Fruit fly (Drosophila melanogaster): Measurements from ENCODE around the gene CG34427.

The CG34427 gene

dm6 chr3L:8827133-8827867 lies 22.7 kb downstream of the CG34427 start, which contains the start of gene dally:
dally (plus strand) TSS chr3L:8827505.
- TF ChIP-seq bab1 (GFP tag; optimal IDR thresholded peaks at IDR 0.05), result peak; percentile 57
- TF ChIP-seq CG14711 (tag; optimal IDR thresholded peaks at IDR 0.05), result peak; percentile 31
- TF ChIP-seq CG7045 (GFP tag; optimal IDR thresholded peaks at IDR 0.05), result peak; percentile 51
- TF ChIP-seq cic (GFP tag; optimal IDR thresholded peaks at IDR 0.05), result peak; percentile 68
- TF ChIP-seq CG7101 (tag; optimal IDR thresholded peaks at IDR 0.05), result peak; percentile 2
- TF ChIP-seq ovo (GFP tag; optimal IDR thresholded peaks at IDR 0.05), result no peak
- peak; percentile 72 for TF ChIP-seq tj (GFP tag; optimal IDR thresholded peaks at IDR 0.05)
- TF ChIP-seq CG11617 (GFP tag; optimal IDR thresholded peaks at IDR 0.05), result peak; percentile 42
- no peak for TF ChIP-seq pad (GFP tag; optimal IDR thresholded peaks at IDR 0.05)
- TF ChIP-seq Mnt (GFP tag; optimal IDR thresholded peaks at IDR 0.05), result peak; percentile 63
- TF ChIP-seq cnc (optimal IDR thresholded peaks at IDR 0.05), result no peak
- TF ChIP-seq Clk (GFP tag; optimal IDR thresholded peaks at IDR 0.05), result no peak
- no peak for TF ChIP-seq CG1620 (GFP tag; optimal IDR thresholded peaks at IDR 0.05)
- peak; percentile 36 for TF ChIP-seq CG12768 (GFP tag; optimal IDR thresholded peaks at IDR 0.05)
- TF ChIP-seq CG5204 (GFP tag; optimal IDR thresholded peaks at IDR 0.05), result no peak
- TF ChIP-seq toe (GFP tag; optimal IDR thresholded peaks at IDR 0.05), result peak; percentile 52
- TF ChIP-seq CG33017 (tag; optimal IDR thresholded peaks at IDR 0.05), result peak; percentile 64
- TF ChIP-seq Crg-1 (GFP tag; optimal IDR thresholded peaks at IDR 0.05), result no peak
- peak; percentile 91 for TF ChIP-seq kay (GFP tag; ENCODE audit: borderline replicate concordance)
- peak; percentile 53 for TF ChIP-seq Hr96 (GFP tag; optimal IDR thresholded peaks at IDR 0.05)

DNA sequence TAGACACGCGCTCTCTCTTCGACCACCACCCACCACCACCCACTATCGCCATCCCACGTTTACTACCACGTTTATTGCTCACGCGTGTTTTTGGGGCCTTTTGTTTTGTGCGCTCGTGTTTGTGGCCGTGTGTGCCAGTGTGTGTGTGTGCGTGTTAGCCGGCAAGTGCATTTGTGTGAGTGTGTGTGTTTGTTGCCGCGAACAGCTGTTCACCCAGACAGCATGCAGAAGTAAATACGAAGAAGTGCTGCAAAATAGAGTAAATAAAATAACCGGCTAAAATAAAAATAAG lies 23.2 kb downstream of the CG34427 start:
- no peak for TF ChIP-seq CG12768 (GFP tag; optimal IDR thresholded peaks at IDR 0.05)
- no peak for TF ChIP-seq CG11617 (GFP tag; optimal IDR thresholded peaks at IDR 0.05)
- TF ChIP-seq tj (GFP tag; optimal IDR thresholded peaks at IDR 0.05), result no peak
- no peak for TF ChIP-seq CG7101 (tag; optimal IDR thresholded peaks at IDR 0.05)
- TF ChIP-seq CG14711 (tag; optimal IDR thresholded peaks at IDR 0.05), result no peak
- no peak for TF ChIP-seq ovo (GFP tag; optimal IDR thresholded peaks at IDR 0.05)
- TF ChIP-seq Hr96 (GFP tag; optimal IDR thresholded peaks at IDR 0.05), result no peak
- no peak for TF ChIP-seq CG5204 (GFP tag; optimal IDR thresholded peaks at IDR 0.05)
- TF ChIP-seq CG7045 (GFP tag; optimal IDR thresholded peaks at IDR 0.05), result no peak
- TF ChIP-seq bab1 (GFP tag; optimal IDR thresholded peaks at IDR 0.05), result no peak
- TF ChIP-seq CG33017 (tag; optimal IDR thresholded peaks at IDR 0.05), result no peak
- TF ChIP-seq cnc (optimal IDR thresholded peaks at IDR 0.05), result no peak
- TF ChIP-seq cic (GFP tag; optimal IDR thresholded peaks at IDR 0.05), result no peak

DNA sequence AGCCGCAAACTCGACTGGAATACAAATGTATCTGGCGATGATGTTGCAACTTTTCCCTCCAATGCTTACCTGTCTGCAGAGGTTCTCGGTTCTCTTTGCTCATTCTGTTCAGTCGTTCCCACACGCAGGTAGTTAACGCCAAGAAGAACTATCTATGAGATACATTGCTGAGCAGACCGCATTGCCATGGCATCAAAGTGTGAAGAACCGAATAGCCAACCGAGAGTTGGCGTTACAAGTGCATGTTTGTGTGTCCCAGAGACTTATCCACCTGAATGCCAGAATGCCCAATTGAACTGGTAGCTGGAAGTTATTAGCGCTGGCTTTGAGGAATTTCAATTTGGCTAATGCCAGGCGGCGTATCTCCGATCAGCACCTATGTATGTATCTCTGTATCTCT lies 25.0 kb downstream of the CG34427 start:
- TF ChIP-seq Hr96 (GFP tag; optimal IDR thresholded peaks at IDR 0.05) (no peak), CG11617 (GFP tag; optimal IDR thresholded peaks at IDR 0.05) (no peak)

DNA sequence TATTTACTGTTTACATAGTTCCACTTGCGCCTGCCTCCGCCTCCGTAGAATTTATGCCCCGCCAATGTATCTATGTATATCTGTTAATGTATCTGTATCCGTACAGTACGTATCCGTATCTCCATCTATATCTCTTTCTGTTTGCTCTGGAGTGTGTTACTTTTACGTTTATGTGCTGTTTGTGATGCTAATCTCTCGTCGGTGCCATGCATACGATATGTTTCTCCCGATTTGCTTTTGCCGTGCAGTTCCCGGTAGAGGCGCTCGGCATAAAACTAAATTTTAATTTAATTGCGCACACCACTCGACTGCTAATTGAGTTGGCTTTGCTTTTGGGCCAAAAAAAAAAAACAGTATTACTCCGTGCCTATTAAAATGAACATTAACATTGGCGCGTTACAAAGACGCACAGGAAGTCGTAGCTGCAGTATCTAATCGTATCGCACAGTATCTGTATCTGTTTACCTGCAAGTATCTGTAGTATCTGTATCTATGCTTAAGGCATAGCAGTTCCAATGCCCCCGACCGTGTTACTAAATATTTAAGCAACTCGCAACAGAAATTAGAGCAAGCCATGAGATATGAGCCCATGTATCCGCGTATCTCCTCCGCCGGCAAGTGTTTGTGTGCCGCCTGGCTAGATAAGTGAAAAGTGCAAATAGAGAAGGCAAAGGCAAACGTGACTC lies 25.6 kb downstream of the CG34427 start:
- TF ChIP-seq CG7101 (tag; optimal IDR thresholded peaks at IDR 0.05) (no peak), Mnt (GFP tag; optimal IDR thresholded peaks at IDR 0.05) (no peak), kay (GFP tag; ENCODE audit: borderline replicate concordance) (peak; percentile 67), toe (GFP tag; optimal IDR thresholded peaks at IDR 0.05) (no peak), tj (GFP tag; optimal IDR thresholded peaks at IDR 0.05) (peak; percentile 23)

dm6 chr3L:8830954-8831353 lies 26.4 kb downstream of the CG34427 start:
- TF ChIP-seq Hr96 (GFP tag; optimal IDR thresholded peaks at IDR 0.05) (no peak), CG11617 (GFP tag; optimal IDR thresholded peaks at IDR 0.05) (no peak), kay (GFP tag; ENCODE audit: borderline replicate concordance) (no peak), bab1 (GFP tag; optimal IDR thresholded peaks at IDR 0.05) (no peak), CG14711 (tag; optimal IDR thresholded peaks at IDR 0.05) (no peak), toe (GFP tag; optimal IDR thresholded peaks at IDR 0.05) (no peak), CG1620 (GFP tag; optimal IDR thresholded peaks at IDR 0.05) (no peak), pad (GFP tag; optimal IDR thresholded peaks at IDR 0.05) (no peak), Mnt (GFP tag; optimal IDR thresholded peaks at IDR 0.05) (no peak), cic (GFP tag; optimal IDR thresholded peaks at IDR 0.05) (no peak), CG12768 (GFP tag; optimal IDR thresholded peaks at IDR 0.05) (no peak), CG33017 (tag; optimal IDR thresholded peaks at IDR 0.05) (no peak)

DNA sequence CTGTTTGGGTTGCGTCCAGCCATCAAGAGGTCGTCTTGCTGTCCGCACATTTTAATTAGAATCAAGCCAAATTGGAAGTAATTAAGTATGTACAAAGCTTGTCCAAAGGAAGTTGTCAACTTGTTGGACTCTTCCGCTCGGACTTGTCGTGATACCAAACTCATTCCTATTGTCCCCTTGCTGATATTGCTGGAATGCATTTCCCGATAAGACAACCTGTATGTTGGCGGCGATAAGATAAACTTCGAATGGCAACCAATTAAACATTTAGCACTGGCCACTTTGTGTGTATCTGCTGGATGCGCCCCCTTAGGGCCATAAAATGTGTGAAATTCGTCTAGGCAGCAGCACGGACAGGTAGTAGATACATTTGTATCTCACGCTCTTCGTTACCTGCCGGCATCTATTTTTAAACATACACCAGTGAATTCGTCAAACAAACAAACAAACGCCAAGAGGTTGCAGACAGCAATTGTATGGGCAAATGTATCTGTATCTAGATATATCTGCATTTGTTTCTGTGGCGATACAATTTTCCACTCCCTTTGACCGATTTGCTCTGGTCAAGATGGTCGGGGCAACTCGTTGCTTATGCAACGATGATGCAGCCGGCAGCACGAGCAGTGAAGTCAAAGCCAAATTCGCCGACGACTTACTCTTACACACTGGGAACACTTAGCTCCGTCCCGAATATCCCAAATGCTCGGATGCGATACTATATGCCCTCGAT lies 28.3 kb downstream of the CG34427 start:
- TF ChIP-seq CG7045 (GFP tag; optimal IDR thresholded peaks at IDR 0.05), result no peak
- TF ChIP-seq kay (GFP tag; ENCODE audit: borderline replicate concordance), result no peak
- no peak for TF ChIP-seq cnc (optimal IDR thresholded peaks at IDR 0.05)
- TF ChIP-seq tj (GFP tag; optimal IDR thresholded peaks at IDR 0.05), result no peak
- TF ChIP-seq CG7101 (tag; optimal IDR thresholded peaks at IDR 0.05), result no peak
- TF ChIP-seq Crg-1 (GFP tag; optimal IDR thresholded peaks at IDR 0.05), result no peak
- no peak for TF ChIP-seq bab1 (GFP tag; optimal IDR thresholded peaks at IDR 0.05)
- TF ChIP-seq Mnt (GFP tag; optimal IDR thresholded peaks at IDR 0.05), result no peak
